Worm (Caenorhabditis elegans) whole organism, L2 larva: ENCODE data around the gene T01D1.8.

Experiments used
- C34F6.9 ChIP-seq: fragments of 150-350 bp; optimal IDR thresholded peaks from 2 replicates; lab custom pipeline; 2014; ENCODE audit warnings: missing biosample characterization, missing genetic modification characterization
- ZK546.5 ChIP-seq: sonication (generic microtip); optimal IDR thresholded peaks from 2 replicates; lab custom pipeline; 2017; ENCODE audit warnings: missing biosample characterization, missing genetic modification characterization
- ama-1 ChIP-seq: fragments of 150-350 bp; optimal IDR thresholded peaks from 2 replicates; lab custom pipeline; 2018; ENCODE audit warnings: inconsistent platforms
- blmp-1 ChIP-seq: sonication (generic microtip); optimal IDR thresholded peaks from 2 replicates; lab custom pipeline; 2017; ENCODE audit warnings: missing genetic modification characterization, mild to moderate bottlenecking, missing compliant biosample characterization, antibody characterized with exemption, moderate library complexity; ENCODE audit not compliant: insufficient read depth
- dmd-4 ChIP-seq: sonication (generic microtip); optimal IDR thresholded peaks from 2 replicates; lab custom pipeline; 2017; ENCODE audit warnings: missing biosample characterization, missing genetic modification characterization
- egl-27 ChIP-seq: sonication (generic microtip); optimal IDR thresholded peaks from 3 replicates; lab custom pipeline; 2017; ENCODE audit warnings: missing biosample characterization, missing genetic modification reagents, missing genetic modification characterization
- elt-3 ChIP-seq: sonication (generic microtip); optimal IDR thresholded peaks from 2 replicates; lab custom pipeline; 2017; ENCODE audit warnings: missing biosample characterization, missing genetic modification characterization
- lin-39 ChIP-seq: fragments of 150-350 bp; optimal IDR thresholded peaks from 2 replicates; lab custom pipeline; 2014; ENCODE audit warnings: missing biosample characterization, missing genetic modification reagents, missing genetic modification characterization
- nhr-21 ChIP-seq: fragments of 150-350 bp; optimal IDR thresholded peaks from 2 replicates; lab custom pipeline; 2014; ENCODE audit warnings: missing biosample characterization, missing genetic modification characterization
- sma-3 ChIP-seq: sonication (generic microtip); optimal IDR thresholded peaks from 2 replicates; lab custom pipeline; 2016; ENCODE audit warnings: missing genetic modification reagents, missing genetic modification characterization, missing compliant biosample characterization
- unc-62 ChIP-seq: fragments of 150-350 bp; optimal IDR thresholded peaks from 2 replicates; lab custom pipeline; 2014; ENCODE audit warnings: missing biosample characterization, missing genetic modification reagents, missing genetic modification characterization
- zag-1 ChIP-seq: fragments of 150-350 bp; optimal IDR thresholded peaks from 2 replicates; lab custom pipeline; 2014; ENCODE audit warnings: missing biosample characterization, missing genetic modification characterization
- ztf-4 ChIP-seq: fragments of 150-350 bp; optimal IDR thresholded peaks from 2 replicates; lab custom pipeline; 2014; ENCODE audit warnings: missing biosample characterization, missing genetic modification characterization

DNA sequence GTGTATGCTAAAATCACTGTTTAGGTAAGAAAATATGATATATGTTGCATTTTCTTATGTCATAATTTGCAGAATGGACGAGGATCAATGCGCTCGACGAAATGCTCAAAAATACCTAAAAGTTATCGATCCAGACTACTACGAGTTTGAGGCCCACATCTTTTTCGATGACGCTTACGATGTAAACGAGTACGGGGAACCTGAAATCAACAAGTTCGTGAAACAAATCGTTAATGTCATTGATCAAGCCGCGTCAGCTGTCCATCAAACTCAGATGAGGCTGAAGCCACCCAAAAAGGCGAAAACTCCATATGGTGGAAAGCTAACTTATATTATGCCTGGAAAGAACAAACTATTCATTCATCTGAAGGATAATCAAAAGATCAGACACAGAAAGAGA lies 21.6 kb downstream of the T01D1.8 start:
- TF ChIP-seq C34F6.9 (tag; lab: Kevin White, UChicago), result no peak
- no peak for TF ChIP-seq egl-27 (tag; lab: Kevin White, UChicago)
- TF ChIP-seq zag-1 (tag; lab: Kevin White, UChicago), result no peak
- TF ChIP-seq lin-39 (tag; lab: Kevin White, UChicago), result no peak
- TF ChIP-seq blmp-1 (tag; lab: Kevin White, UChicago), result no peak
- no peak for TF ChIP-seq ama-1 (lab: Kevin White, UChicago)
- TF ChIP-seq elt-3, result no peak
- TF ChIP-seq ZK546.5 (tag; lab: Kevin White, UChicago), result no peak
- TF ChIP-seq dmd-4 (tag; lab: Kevin White, UChicago), result no peak
- no peak for TF ChIP-seq sma-3 (GFP tag; lab: Kevin White, UChicago)
- no peak for TF ChIP-seq unc-62
- TF ChIP-seq nhr-21, result no peak
- TF ChIP-seq ztf-4 (tag; lab: Kevin White, UChicago), result no peak
